Worm (Caenorhabditis elegans) whole organism, early embryonic: Measurements from ENCODE around the gene ptp-4A2.

Source experiments
- B0310.2 ChIP-seq: sonication (generic microtip); optimal IDR thresholded peaks from 2 replicates; lab custom pipeline; 2016; ENCODE audit warnings: mild to moderate bottlenecking, missing genetic modification characterization, missing compliant biosample characterization
- F13C5.2 ChIP-seq: sonication (generic microtip); optimal IDR thresholded peaks from 2 replicates; lab custom pipeline; 2017; ENCODE audit warnings: mild to moderate bottlenecking, missing genetic modification characterization, inconsistent platforms, missing compliant biosample characterization
- aly-1 ChIP-seq: sonication (generic microtip); optimal IDR thresholded peaks from 2 replicates; lab custom pipeline; 2016; ENCODE audit warnings: missing genetic modification characterization, missing compliant biosample characterization
- ama-1 ChIP-seq: fragments of 150-350 bp; optimal IDR thresholded peaks from 2 replicates; lab custom pipeline; 2014
- ceh-13 ChIP-seq: fragments of 200-800 bp; sonication (Bioruptor generic); optimal IDR thresholded peaks from 2 replicates; lab custom pipeline; 2018; ENCODE audit warnings: mild to moderate bottlenecking, missing genetic modification characterization, missing compliant biosample characterization
- ceh-36 ChIP-seq: sonication (generic microtip); optimal IDR thresholded peaks from 2 replicates; lab custom pipeline; 2016; ENCODE audit warnings: missing genetic modification characterization, inconsistent platforms, missing compliant biosample characterization
- ets-7 ChIP-seq: sonication (generic microtip); optimal IDR thresholded peaks from 2 replicates; lab custom pipeline; 2016; ENCODE audit warnings: missing genotype, missing genetic modification characterization, missing compliant biosample characterization
- flt-1 ChIP-seq: fragments of 200-800 bp; sonication (Bioruptor generic); IDR thresholded peaks from 2 replicates; pipeline ENCODE4 v1.3.6; 2022; ENCODE audit warnings: missing genetic modification characterization, missing compliant biosample characterization
- hmbx-1 ChIP-seq: sonication (generic microtip); optimal IDR thresholded peaks from 2 replicates; lab custom pipeline; 2016; ENCODE audit warnings: mild to moderate bottlenecking, missing genetic modification characterization, missing compliant biosample characterization
- hmg-4 ChIP-seq: fragments of 200-800 bp; sonication (Bioruptor generic); optimal IDR thresholded peaks from 2 replicates; lab custom pipeline; 2018; ENCODE audit warnings: mild to moderate bottlenecking, missing genetic modification characterization, missing compliant biosample characterization
- hnd-1 ChIP-seq: sonication (generic microtip); optimal IDR thresholded peaks from 2 replicates; lab custom pipeline; 2016; ENCODE audit warnings: missing genetic modification characterization, missing compliant biosample characterization
- pes-1 ChIP-seq: fragments of 200-800 bp; sonication (Bioruptor generic); IDR thresholded peaks from 2 replicates; pipeline ENCODE4 v1.3.6; 2022; ENCODE audit warnings: missing genetic modification reagents, missing genetic modification characterization, missing compliant biosample characterization
- scrt-1 ChIP-seq: fragments of 200-800 bp; sonication (Bioruptor generic); IDR thresholded peaks from 2 replicates; pipeline ENCODE4 v1.3.6; 2022; ENCODE audit warnings: missing genetic modification characterization, missing compliant biosample characterization
- sea-1 ChIP-seq: fragments of 200-800 bp; sonication (Bioruptor generic); conservative IDR thresholded peaks from 2 replicates; pipeline ENCODE4 v1.3.6; 2022; ENCODE audit warnings: missing genetic modification characterization, missing compliant biosample characterization
- tbx-11 ChIP-seq: fragments of 200-800 bp; sonication (Bioruptor generic); IDR thresholded peaks from 2 replicates; pipeline ENCODE4 v1.3.6; 2022; ENCODE audit warnings: missing genetic modification characterization, missing compliant biosample characterization
- tbx-37 ChIP-seq: fragments of 200-800 bp; sonication (Bioruptor generic); conservative IDR thresholded peaks from 2 replicates; pipeline ENCODE4 v1.3.6; 2022; ENCODE audit warnings: missing genetic modification reagents, missing genetic modification characterization, missing compliant biosample characterization
- tra-4 ChIP-seq: sonication (generic microtip); optimal IDR thresholded peaks from 2 replicates; lab custom pipeline; 2017; ENCODE audit warnings: missing genetic modification characterization, missing compliant biosample characterization

ptp-4A2 gene

DNA sequence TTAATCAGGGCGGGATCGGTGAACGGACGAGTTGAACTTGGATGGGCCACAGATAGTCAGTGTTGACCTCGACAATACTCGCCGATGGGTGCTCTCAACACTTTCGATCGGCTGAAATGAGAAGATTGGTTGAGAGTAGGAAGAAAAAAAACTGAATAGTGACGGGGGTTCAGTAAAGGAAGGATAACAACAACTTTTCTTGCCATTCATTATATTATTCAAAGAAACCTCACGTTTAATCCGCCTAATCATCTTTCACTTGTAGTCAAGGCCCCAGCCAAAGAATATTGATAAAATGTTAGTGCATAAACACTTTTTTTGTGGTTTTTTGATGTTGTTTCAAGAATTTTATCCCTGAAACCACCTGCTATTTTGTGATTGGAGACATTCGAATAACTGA is 846 bp downstream of the ptp-4A2 start, which contains the start of gene T19D2.13:
TSS of gene T19D2.13 (minus strand) at position 101 of the 400 bp plus-strand sequence.
- no peak for TF ChIP-seq aly-1 (tag; lab: Kevin White, UChicago)
- TF ChIP-seq tbx-11 (GFP tag; lab: Robert Waterston, UW): no peak

DNA sequence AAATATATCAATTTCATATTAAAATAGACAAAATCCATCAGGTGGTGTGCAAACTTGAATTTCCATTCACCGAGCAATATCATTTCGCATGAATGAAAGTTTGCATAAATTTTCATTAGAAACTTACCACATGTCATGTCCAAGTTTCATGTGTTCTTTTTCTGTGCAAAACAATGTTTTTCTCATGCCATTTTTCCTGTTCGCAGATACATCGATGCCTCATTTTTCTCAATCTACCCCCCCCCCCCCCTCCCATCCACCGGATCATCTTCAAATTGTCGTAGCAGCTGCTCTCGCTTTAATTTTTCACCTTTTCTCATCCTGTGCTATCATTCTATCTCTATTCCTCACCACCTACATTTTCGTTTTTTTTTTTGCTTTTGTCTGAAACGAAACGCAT is 4.2 kb downstream of the ptp-4A2 start, which contains the start of gene T19D2.3:
TSS of gene T19D2.3 (plus strand) at position 301 of the 400 bp plus-strand sequence.
- TF ChIP-seq pes-1 (GFP tag; lab: Robert Waterston, UW): no peak
- TF ChIP-seq ceh-36 (tag; lab: Kevin White, UChicago): no peak
- TF ChIP-seq F13C5.2: no peak
- TF ChIP-seq tbx-37 (GFP tag; lab: Robert Waterston, UW): no peak
- TF ChIP-seq ceh-13 (GFP tag; lab: Kevin White, UChicago): no peak
- TF ChIP-seq sea-1 (GFP tag; lab: Robert Waterston, UW): no peak
- TF ChIP-seq flt-1 (GFP tag; lab: Robert Waterston, UW): no peak
- no peak for TF ChIP-seq ets-7
- TF ChIP-seq tbx-11 (GFP tag; lab: Robert Waterston, UW): no peak
- no peak for TF ChIP-seq hmg-4
- TF ChIP-seq B0310.2 (tag; lab: Kevin White, UChicago): no peak
- TF ChIP-seq tra-4: no peak

DNA sequence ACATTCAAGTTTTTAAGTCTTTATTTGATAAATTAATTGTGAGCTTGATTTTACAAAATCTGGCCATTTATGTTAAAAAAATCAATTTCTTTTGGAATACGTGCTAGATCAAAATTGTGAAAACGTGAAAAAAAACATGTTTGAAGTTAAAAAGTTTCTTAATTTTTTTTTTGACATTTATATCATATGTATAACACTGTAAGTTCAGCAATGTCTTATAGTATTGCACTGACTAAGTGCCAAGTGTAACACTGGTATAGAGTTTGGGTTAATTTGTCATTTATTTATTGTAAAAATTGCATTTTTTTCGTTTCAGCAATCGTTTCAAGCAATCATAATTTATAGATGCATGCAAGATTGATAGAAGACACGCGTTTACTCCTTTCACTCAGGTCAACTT is 5.2 kb downstream of the ptp-4A2 start:
- TF ChIP-seq scrt-1 (GFP tag; lab: Robert Waterston, UW): no peak
- TF ChIP-seq hnd-1: no peak
- TF ChIP-seq pes-1 (GFP tag; lab: Robert Waterston, UW): no peak
- no peak for TF ChIP-seq sea-1 (GFP tag; lab: Robert Waterston, UW)
- no peak for TF ChIP-seq ets-7
- TF ChIP-seq flt-1 (GFP tag; lab: Robert Waterston, UW): no peak
- no peak for TF ChIP-seq tbx-37 (GFP tag; lab: Robert Waterston, UW)
- TF ChIP-seq ama-1 (lab: Kevin White, UChicago): no peak
- TF ChIP-seq F13C5.2: no peak
- TF ChIP-seq hmbx-1 (tag; lab: Kevin White, UChicago): no peak
- TF ChIP-seq tbx-11 (GFP tag; lab: Robert Waterston, UW): no peak
- no peak for TF ChIP-seq ceh-13 (GFP tag; lab: Kevin White, UChicago)
- no peak for TF ChIP-seq B0310.2 (tag; lab: Kevin White, UChicago)

ce11 chrX:3937483-3937882 is 5.6 kb downstream of the ptp-4A2 start:
- no peak for TF ChIP-seq ceh-36 (tag; lab: Kevin White, UChicago)
- no peak for TF ChIP-seq sea-1 (GFP tag; lab: Robert Waterston, UW)
- TF ChIP-seq ets-7: no peak
- no peak for TF ChIP-seq pes-1 (GFP tag; lab: Robert Waterston, UW)
- no peak for TF ChIP-seq B0310.2 (tag; lab: Kevin White, UChicago)
- TF ChIP-seq flt-1 (GFP tag; lab: Robert Waterston, UW): no peak
- TF ChIP-seq tra-4: no peak
- TF ChIP-seq scrt-1 (GFP tag; lab: Robert Waterston, UW): no peak
- no peak for TF ChIP-seq aly-1 (tag; lab: Kevin White, UChicago)
- TF ChIP-seq ama-1 (lab: Kevin White, UChicago): no peak
- TF ChIP-seq tbx-37 (GFP tag; lab: Robert Waterston, UW): no peak
- no peak for TF ChIP-seq F13C5.2
- TF ChIP-seq hmbx-1 (tag; lab: Kevin White, UChicago): no peak

ce11 chrX:3932694-3933093 is 10.4 kb downstream of the ptp-4A2 start:
- TF ChIP-seq ets-7: no peak
- TF ChIP-seq tra-4: no peak
- TF ChIP-seq hmbx-1 (tag; lab: Kevin White, UChicago): no peak
- TF ChIP-seq hmg-4: no peak
- TF ChIP-seq pes-1 (GFP tag; lab: Robert Waterston, UW): no peak
- no peak for TF ChIP-seq flt-1 (GFP tag; lab: Robert Waterston, UW)
- TF ChIP-seq hnd-1: no peak

ce11 chrX:3931350-3931749 is 11.8 kb downstream of the ptp-4A2 start, which contains the start of gene adt-3:
Gene adt-3, plus strand, starts transcription at chrX:3931650.
- TF ChIP-seq ama-1 (lab: Kevin White, UChicago) (no peak), pes-1 (GFP tag; lab: Robert Waterston, UW) (no peak), hmg-4 (no peak), tbx-11 (GFP tag; lab: Robert Waterston, UW) (no peak), ceh-13 (GFP tag; lab: Kevin White, UChicago) (no peak), hmbx-1 (tag; lab: Kevin White, UChicago) (no peak), F13C5.2 (no peak), scrt-1 (GFP tag; lab: Robert Waterston, UW) (no peak), tra-4 (no peak), ceh-36 (tag; lab: Kevin White, UChicago) (no peak), ets-7 (no peak), sea-1 (GFP tag; lab: Robert Waterston, UW) (no peak), aly-1 (tag; lab: Kevin White, UChicago) (no peak), flt-1 (GFP tag; lab: Robert Waterston, UW) (no peak), tbx-37 (GFP tag; lab: Robert Waterston, UW) (no peak), B0310.2 (tag; lab: Kevin White, UChicago) (no peak), hnd-1 (no peak)

ce11 chrX:3925776-3926175 is 17.3 kb downstream of the ptp-4A2 start, which contains the start of gene T22B2.1:
Gene T22B2.1, plus strand, starts transcription at chrX:3926076.
- TF ChIP-seq ets-7 (no peak), sea-1 (GFP tag; lab: Robert Waterston, UW) (no peak), ceh-13 (GFP tag; lab: Kevin White, UChicago) (no peak), pes-1 (GFP tag; lab: Robert Waterston, UW) (no peak), ama-1 (lab: Kevin White, UChicago) (no peak), F13C5.2 (no peak), hmg-4 (no peak), flt-1 (GFP tag; lab: Robert Waterston, UW) (no peak), ceh-36 (tag; lab: Kevin White, UChicago) (no peak), hnd-1 (no peak), B0310.2 (tag; lab: Kevin White, UChicago) (no peak), scrt-1 (GFP tag; lab: Robert Waterston, UW) (no peak), hmbx-1 (tag; lab: Kevin White, UChicago) (no peak), tbx-11 (GFP tag; lab: Robert Waterston, UW) (no peak), tra-4 (no peak), tbx-37 (GFP tag; lab: Robert Waterston, UW) (no peak), aly-1 (tag; lab: Kevin White, UChicago) (no peak)
